Worm (Caenorhabditis elegans) whole organism, L4 larva: ENCODE data around the gene T22D1.1.

Source experiments
- F49E8.2 ChIP-seq: sonication (generic microtip); optimal IDR thresholded peaks from 2 replicates; lab custom pipeline; 2016; ENCODE audit warnings: missing compliant biosample characterization, mild to moderate bottlenecking, missing genetic modification characterization, borderline replicate concordance
- dmd-8 ChIP-seq: fragments of 200-800 bp; sonication (Bioruptor generic); IDR thresholded peaks from 2 replicates; pipeline ENCODE4 v1.3.6; 2022; ENCODE audit warnings: missing genetic modification characterization, missing compliant biosample characterization
- dmd-9 ChIP-seq: fragments of 200-800 bp; sonication (Bioruptor generic); IDR thresholded peaks from 2 replicates; pipeline ENCODE4 v1.3.6; 2022; ENCODE audit warnings: missing genetic modification reagents, missing genetic modification characterization, missing compliant biosample characterization
- fos-1 ChIP-seq: fragments of 150-350 bp; optimal IDR thresholded peaks from 2 replicates; lab custom pipeline; 2014; ENCODE audit warnings: missing biosample characterization, missing genetic modification characterization
- jun-1 ChIP-seq: fragments of 150-350 bp; optimal IDR thresholded peaks from 2 replicates; lab custom pipeline; 2014; ENCODE audit warnings: missing biosample characterization, missing genetic modification reagents, missing genetic modification characterization
- nhr-25 ChIP-seq: sonication (generic microtip); optimal IDR thresholded peaks from 2 replicates; lab custom pipeline; 2017; ENCODE audit warnings: missing genetic modification characterization, mild to moderate bottlenecking, missing compliant biosample characterization, antibody characterized with exemption, moderate library complexity, borderline replicate concordance; ENCODE audit not compliant: insufficient read depth
- snpc-4 ChIP-seq: fragments of 150-350 bp; optimal IDR thresholded peaks from 2 replicates; lab custom pipeline; 2014; ENCODE audit warnings: missing biosample characterization, missing genetic modification characterization
- unc-130 ChIP-seq: sonication (generic microtip); optimal IDR thresholded peaks from 2 replicates; lab custom pipeline; 2016; ENCODE audit warnings: missing genetic modification reagents, missing genetic modification characterization, missing compliant biosample characterization
- unc-62 ChIP-seq, 3 experiments: fragments of 150-350 bp in 1 of 3; sonication (generic microtip); optimal IDR thresholded peaks in 2 of 3; peaks in 1 of 3; 1 replicate in 1 of 3; 2 replicates in 2 of 3; lab custom pipeline; 2014 to 2017; ENCODE audit warnings: missing biosample characterization in 3 of 3, missing genetic modification characterization in 3 of 3, missing genetic modification reagents in 3 of 3, missing genotype in 1 of 3

DNA sequence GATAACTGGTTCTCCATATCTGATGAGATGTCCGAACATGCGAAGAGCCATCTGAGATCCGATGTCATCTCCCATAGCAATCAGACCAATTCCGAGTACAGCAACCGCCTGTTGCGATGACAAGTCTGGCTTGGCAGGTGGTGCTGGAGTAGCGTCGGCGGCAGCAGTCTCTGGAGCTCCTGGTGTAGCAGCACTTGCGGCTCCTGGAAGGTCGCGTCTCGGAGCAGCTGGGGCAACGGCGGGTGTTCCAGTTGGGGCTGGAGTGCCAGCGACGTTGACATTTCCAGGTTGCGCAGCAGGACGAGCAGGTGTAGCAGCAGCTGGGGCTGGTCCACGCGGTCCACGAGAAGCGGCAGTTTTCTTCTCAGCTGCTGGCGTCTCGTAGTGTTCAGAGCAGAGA is 15.7 kb upstream of the T22D1.1 start:
- TF ChIP-seq fos-1 (no peak), nhr-25 (tag; lab: Kevin White, UChicago) (no peak), unc-130 (GFP tag; lab: Kevin White, UChicago) (no peak), snpc-4 (tag; lab: Kevin White, UChicago) (no peak), dmd-9 (no peak), dmd-8 (GFP tag; lab: Robert Waterston, UW) (no peak), jun-1 (tag; lab: Kevin White, UChicago) (no peak), unc-62 (GFP tag; optimal IDR thresholded peaks at IDR 0.05 in 1 of 2; lab: Kevin White, UChicago) (no peak), unc-62 (tag; optimal IDR thresholded peaks at IDR 0.05; lab: Kevin White, UChicago) (no peak), F49E8.2 (no peak)
